Worm (Caenorhabditis elegans) whole organism, midembryonic: ENCODE measurements around the gene cnt-1.

ENCODE experiments used
- T22C8.4 ChIP-seq: fragments of 200-800 bp; sonication (Bioruptor generic); IDR thresholded peaks from 2 replicates; pipeline ENCODE4 v1.3.6; 2022; ENCODE audit warnings: missing genetic modification characterization, missing compliant biosample characterization
- cog-1 ChIP-seq: sonication (generic microtip); optimal IDR thresholded peaks from 2 replicates; lab custom pipeline; 2016; ENCODE audit warnings: missing genetic modification characterization, missing compliant biosample characterization
- flt-1 ChIP-seq: fragments of 200-800 bp; sonication (Bioruptor generic); IDR thresholded peaks from 2 replicates; pipeline ENCODE4 v1.3.6; 2022; ENCODE audit warnings: missing genetic modification characterization, missing compliant biosample characterization
- klf-2 ChIP-seq: fragments of 200-800 bp; sonication (Bioruptor generic); conservative IDR thresholded peaks from 2 replicates; pipeline ENCODE4 v1.3.6; 2022; ENCODE audit warnings: missing genetic modification reagents, missing genetic modification characterization, missing compliant biosample characterization
- med-1 ChIP-seq: sonication (generic microtip); optimal IDR thresholded peaks from 2 replicates; lab custom pipeline; 2017; ENCODE audit warnings: missing genetic modification characterization, mild to moderate bottlenecking, missing compliant biosample characterization, antibody characterized with exemption, missing genetic modification reagents; ENCODE audit not compliant: insufficient read depth
- ref-1 ChIP-seq: fragments of 200-800 bp; sonication (Bioruptor generic); conservative IDR thresholded peaks from 2 replicates; pipeline ENCODE4 v1.3.6; 2022; ENCODE audit warnings: missing genetic modification reagents, missing genetic modification characterization, missing compliant biosample characterization
- tab-1 ChIP-seq: fragments of 200-800 bp; sonication (Bioruptor generic); IDR thresholded peaks from 2 replicates; pipeline ENCODE4 v1.3.6; 2022; ENCODE audit warnings: missing genetic modification characterization, missing compliant biosample characterization
- ztf-23 ChIP-seq: fragments of 200-800 bp; sonication (Bioruptor generic); IDR thresholded peaks from 2 replicates; pipeline ENCODE4 v1.3.6; 2022; ENCODE audit warnings: missing genetic modification reagents, missing genetic modification characterization, missing compliant biosample characterization
- ztf-29 ChIP-seq: fragments of 200-800 bp; sonication (Bioruptor generic); IDR thresholded peaks from 2 replicates; pipeline ENCODE4 v1.3.6; 2022; ENCODE audit warnings: missing genetic modification reagents, missing genetic modification characterization, missing compliant biosample characterization

ce11 chrII:12054150-12054549 lies 34.5 kb downstream of the cnt-1 start:
- TF ChIP-seq ref-1 (GFP tag; lab: Robert Waterston, UW) (no peak), cog-1 (tag; lab: Kevin White, UChicago) (no peak), ztf-23 (GFP tag; lab: Robert Waterston, UW) (no peak), klf-2 (GFP tag; lab: Robert Waterston, UW) (no peak), med-1 (GFP tag; lab: Kevin White, UChicago) (no peak), ztf-29 (GFP tag; lab: Robert Waterston, UW) (no peak), T22C8.4 (GFP tag; lab: Robert Waterston, UW) (no peak), flt-1 (GFP tag; lab: Robert Waterston, UW) (no peak), tab-1 (GFP tag; lab: Robert Waterston, UW) (no peak)
